Fruit fly (Drosophila melanogaster): Measurements from ENCODE around the gene HIP.

Gene HIP

dm6 chrX:3789284-3789683 lies 9.7 kb upstream of the HIP start:
- no peak for TF ChIP-seq CG17361 (GFP tag; IDR thresholded peaks at IDR 0.05)
- TF ChIP-seq Hr78 (GFP tag; optimal IDR thresholded peaks at IDR 0.05) = peak in 1 of 2 experiments; percentile 86
- peak; percentile 10 for TF ChIP-seq pros (GFP tag; optimal IDR thresholded peaks at IDR 0.05)

- TF ChIP-seq knrl (GFP tag; IDR thresholded peaks at IDR 0.05; ENCODE audit: partially characterized antibody) (peak; percentile 63; the same call in 2 of the 3 replicates), zen2 (GFP tag; IDR thresholded peaks at IDR 0.05; ENCODE audit: partially characterized antibody) (peak; percentile 38; the same call in 2 of the 3 replicates), ato (GFP tag; IDR thresholded peaks at IDR 0.05; ENCODE audit: partially characterized antibody) (peak; percentile 27; the same call in 1 of the 2 replicates), Opbp (GFP tag; IDR thresholded peaks at IDR 0.05; ENCODE audit: partially characterized antibody) (peak; percentile 80; the same call in 2 of the 3 replicates), unc-4 (GFP tag; IDR thresholded peaks at IDR 0.05; ENCODE audit: partially characterized antibody) (peak; percentile 72), amos (GFP tag; IDR thresholded peaks at IDR 0.05; ENCODE audit: partially characterized antibody) (peak; percentile 73; the same call in 1 of the 2 replicates), pzg (GFP tag; optimal IDR thresholded peaks at IDR 0.05) (peak; percentile 6), Sry-δ (GFP tag; optimal IDR thresholded peaks at IDR 0.05) (peak; percentile 3), CG13287 (GFP tag; IDR thresholded peaks at IDR 0.05; ENCODE audit: partially characterized antibody) (peak; percentile 78), CG2129 (GFP tag; IDR thresholded peaks at IDR 0.05; ENCODE audit: partially characterized antibody) (peak; percentile 37; the same call in 1 of the 2 replicates), chinmo (GFP tag; IDR thresholded peaks at IDR 0.05; ENCODE audit: partially characterized antibody) (0 out of 4 replicates have a peak, but pooled peaks have one; percentile 41), CG7963 (GFP tag; IDR thresholded peaks at IDR 0.05; ENCODE audit: partially characterized antibody) (peak; percentile 46; the same call in 1 of the 3 replicates), vnd (GFP tag; IDR thresholded peaks at IDR 0.05; ENCODE audit: partially characterized antibody) (peak; percentile 47; the same call in 1 of the 3 replicates), gfzf (GFP tag; optimal IDR thresholded peaks at IDR 0.05) (peak; percentile 16), CG6791 (GFP tag; IDR thresholded peaks at IDR 0.05; ENCODE audit: partially characterized antibody) (peak; percentile 67), mld (GFP tag; IDR thresholded peaks at IDR 0.05; ENCODE audit: partially characterized antibody) (0 out of 3 replicates have a peak, but pooled peaks have one; percentile 7), Doc3 (GFP tag; IDR thresholded peaks at IDR 0.05; ENCODE audit: partially characterized antibody) (peak; percentile 53), Dll (GFP tag; IDR thresholded peaks at IDR 0.05; ENCODE audit: partially characterized antibody) (peak; percentile 76), nerfin-2 (GFP tag; IDR thresholded peaks at IDR 0.05; ENCODE audit: partially characterized antibody) (peak; percentile 34), Dref (GFP tag; IDR thresholded peaks at IDR 0.05) (peak; percentile 64), BEAF-32 (GFP tag; optimal IDR thresholded peaks at IDR 0.05) (peak; percentile 43), tna (GFP tag; IDR thresholded peaks at IDR 0.05; ENCODE audit: partially characterized antibody) (peak; percentile 17), sna (GFP tag; IDR thresholded peaks at IDR 0.05; ENCODE audit: partially characterized antibody) (peak; percentile 29; the same call in 1 of the 2 replicates), Med (GFP tag) (peak; percentile 18), CG14860 (GFP tag; IDR thresholded peaks at IDR 0.05; ENCODE audit: partially characterized antibody) (peak; percentile 57; the same call in 2 of the 3 replicates), HLH4C (GFP tag; IDR thresholded peaks at IDR 0.05; ENCODE audit: partially characterized antibody) (peak; percentile 67), hbn (GFP tag; IDR thresholded peaks at IDR 0.05; ENCODE audit: partially characterized antibody) (peak; percentile 62), MBD-R2 (GFP tag; IDR thresholded peaks at IDR 0.05) (peak; percentile 45; the same call in 1 of the 2 replicates), Dp (GFP tag; optimal IDR thresholded peaks at IDR 0.05) (peak; percentile 18), CG34224 (GFP tag; IDR thresholded peaks at IDR 0.05; ENCODE audit: partially characterized antibody) (peak; percentile 71), E2f2 (GFP tag; IDR thresholded peaks at IDR 0.05) (peak; percentile 72), CG16813 (GFP tag; IDR thresholded peaks at IDR 0.05; ENCODE audit: partially characterized antibody) (peak; percentile 68), bbx (GFP tag; IDR thresholded peaks at IDR 0.05; ENCODE audit: partially characterized antibody) (peak; percentile 73), Scr (GFP tag; IDR thresholded peaks at IDR 0.05; ENCODE audit: partially characterized antibody) (peak; percentile 71), inv (GFP tag; IDR thresholded peaks at IDR 0.05; ENCODE audit: partially characterized antibody) (peak; percentile 57; the same call in 1 of the 2 replicates), Bgb (GFP tag; IDR thresholded peaks at IDR 0.05; ENCODE audit: partially characterized antibody) (peak; percentile 77)
These were observed 9.2 kb upstream of the HIP start, which contains the start of gene HIP-R for dm6 chrX:3789769-3790168. HIP-R (plus strand) TSS chrX:3789969.
